Worm (Caenorhabditis elegans) whole organism, early embryonic: ENCODE measurements around the gene pdf-2.

Source experiments
- B0310.2 ChIP-seq: sonication (generic microtip); optimal IDR thresholded peaks from 2 replicates; lab custom pipeline; 2016; ENCODE audit warnings: mild to moderate bottlenecking, missing genetic modification characterization, missing compliant biosample characterization
- aly-1 ChIP-seq: sonication (generic microtip); optimal IDR thresholded peaks from 2 replicates; lab custom pipeline; 2016; ENCODE audit warnings: missing genetic modification characterization, missing compliant biosample characterization
- ama-1 ChIP-seq: fragments of 150-350 bp; optimal IDR thresholded peaks from 2 replicates; lab custom pipeline; 2014
- ceh-13 ChIP-seq: fragments of 200-800 bp; sonication (Bioruptor generic); optimal IDR thresholded peaks from 2 replicates; lab custom pipeline; 2018; ENCODE audit warnings: mild to moderate bottlenecking, missing genetic modification characterization, missing compliant biosample characterization
- ceh-36 ChIP-seq: sonication (generic microtip); optimal IDR thresholded peaks from 2 replicates; lab custom pipeline; 2016; ENCODE audit warnings: missing genetic modification characterization, inconsistent platforms, missing compliant biosample characterization
- hmbx-1 ChIP-seq: sonication (generic microtip); optimal IDR thresholded peaks from 2 replicates; lab custom pipeline; 2016; ENCODE audit warnings: mild to moderate bottlenecking, missing genetic modification characterization, missing compliant biosample characterization
- hnd-1 ChIP-seq: sonication (generic microtip); optimal IDR thresholded peaks from 2 replicates; lab custom pipeline; 2016; ENCODE audit warnings: missing genetic modification characterization, missing compliant biosample characterization
- scrt-1 ChIP-seq: fragments of 200-800 bp; sonication (Bioruptor generic); IDR thresholded peaks from 2 replicates; pipeline ENCODE4 v1.3.6; 2022; ENCODE audit warnings: missing genetic modification characterization, missing compliant biosample characterization
- sea-1 ChIP-seq: fragments of 200-800 bp; sonication (Bioruptor generic); conservative IDR thresholded peaks from 2 replicates; pipeline ENCODE4 v1.3.6; 2022; ENCODE audit warnings: missing genetic modification characterization, missing compliant biosample characterization
- tbx-11 ChIP-seq: fragments of 200-800 bp; sonication (Bioruptor generic); IDR thresholded peaks from 2 replicates; pipeline ENCODE4 v1.3.6; 2022; ENCODE audit warnings: missing genetic modification characterization, missing compliant biosample characterization
- tbx-37 ChIP-seq: fragments of 200-800 bp; sonication (Bioruptor generic); conservative IDR thresholded peaks from 2 replicates; pipeline ENCODE4 v1.3.6; 2022; ENCODE audit warnings: missing genetic modification reagents, missing genetic modification characterization, missing compliant biosample characterization

DNA sequence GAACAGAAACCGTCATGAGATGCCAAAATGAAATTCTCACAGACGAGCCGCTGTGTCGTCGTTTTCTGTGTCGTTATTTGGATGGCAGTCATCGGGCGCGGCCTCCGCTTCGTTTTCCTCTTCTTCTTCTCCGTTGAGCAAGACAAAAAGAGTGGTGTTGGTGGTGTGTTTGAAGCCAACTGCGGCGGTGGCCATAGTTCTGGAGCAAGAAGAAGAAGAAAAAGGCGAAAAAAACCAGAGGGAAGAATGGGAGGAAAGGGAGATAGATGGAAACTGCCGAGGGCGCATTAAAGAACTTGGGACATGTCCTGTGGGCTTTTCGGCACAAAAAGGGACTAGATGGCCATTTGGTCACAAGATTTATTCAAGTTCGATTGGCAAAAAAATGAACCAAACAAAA is 31.5 kb upstream of the pdf-2 start, which contains the start of gene F53B1.9:
- TF ChIP-seq aly-1 (tag; lab: Kevin White, UChicago): no peak
- TF ChIP-seq sea-1: no peak
- TF ChIP-seq B0310.2 (tag; lab: Kevin White, UChicago): no peak
- TF ChIP-seq tbx-37 (GFP tag; lab: Robert Waterston, UW): no peak
- TF ChIP-seq scrt-1: no peak
- no peak for TF ChIP-seq ceh-36 (tag; lab: Kevin White, UChicago)
- no peak for TF ChIP-seq hmbx-1 (tag; lab: Kevin White, UChicago)
- TF ChIP-seq tbx-11: no peak
- TF ChIP-seq ama-1 (lab: Kevin White, UChicago): no peak
- no peak for TF ChIP-seq ceh-13 (GFP tag; lab: Kevin White, UChicago)
- no peak for TF ChIP-seq hnd-1
